Fruit fly (Drosophila melanogaster): ENCODE data around the gene glu.

DNA sequence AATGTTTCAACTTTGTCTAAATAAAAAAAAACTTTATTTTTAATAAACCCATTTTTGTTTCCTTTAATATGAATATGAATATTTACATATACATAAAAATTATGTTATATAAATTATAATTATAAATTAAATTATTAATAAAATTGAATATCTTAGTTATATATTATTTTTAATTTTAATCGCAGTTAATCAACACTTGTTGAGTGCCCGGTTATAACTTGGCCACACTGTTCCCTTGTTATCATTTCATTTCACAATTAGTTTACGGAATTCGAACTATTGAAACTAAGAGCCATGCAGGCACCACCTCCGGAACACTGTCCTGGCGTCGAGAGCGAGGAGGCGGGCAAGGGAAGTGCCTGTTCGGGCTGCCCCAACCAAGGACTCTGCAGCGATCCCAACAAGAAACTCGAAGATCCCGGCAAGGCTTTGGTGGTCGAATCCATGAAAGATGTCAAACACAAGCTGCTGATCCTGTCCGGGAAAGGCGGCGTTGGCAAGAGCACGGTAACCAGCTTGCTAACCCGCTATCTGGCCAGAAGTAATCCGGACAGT, 5.8 kb downstream of the glu start, which contains the start of gene Nubp1:
- TF ChIP-seq rgr (GFP tag; optimal IDR thresholded peaks at IDR 0.05) (no peak), usp (GFP tag; optimal IDR thresholded peaks at IDR 0.05) (no peak), Dif (GFP tag; optimal IDR thresholded peaks at IDR 0.05; ENCODE audit: partially characterized antibody) (no peak), Abd-B (GFP tag; optimal IDR thresholded peaks at IDR 0.05) (no peak)
